Fruit fly (Drosophila melanogaster) whole organism, wandering third instar larva: ENCODE measurements around the gene CG13737.

ENCODE experiments used
- Abd-B ChIP-seq: fragments of >200 bp; optimal IDR thresholded peaks from 2 replicates; lab custom pipeline; 2017; ENCODE audit warnings: missing biosample characterization, missing genetic modification characterization
- CrebA ChIP-seq: fragments of 200-800 bp; sonication (Bioruptor generic); optimal IDR thresholded peaks from 2 replicates; lab custom pipeline; 2016; ENCODE audit warnings: missing biosample characterization, mild to moderate bottlenecking, missing genetic modification characterization, borderline replicate concordance
- Dfd ChIP-seq: fragments of >200 bp; optimal IDR thresholded peaks from 2 replicates; lab custom pipeline; 2017; ENCODE audit warnings: missing biosample characterization, missing genetic modification characterization
- Hr83 ChIP-seq: fragments of 200-300 bp; sonication (Bioruptor generic); optimal IDR thresholded peaks from 2 replicates; lab custom pipeline; 2016; ENCODE audit warnings: missing biosample characterization, mild to moderate bottlenecking, missing genetic modification characterization, moderate library complexity; ENCODE audit not compliant: poor library complexity, severe bottlenecking
- Myc ChIP-seq: fragments of >200 bp; optimal IDR thresholded peaks from 2 replicates; lab custom pipeline; 2017
- OdsH ChIP-seq: fragments of 200-800 bp; sonication (Bioruptor generic); optimal IDR thresholded peaks from 2 replicates; lab custom pipeline; 2016; ENCODE audit warnings: missing biosample characterization, mild to moderate bottlenecking, missing genetic modification characterization
- Rel ChIP-seq, 2 experiments: fragments of 200-800 bp; sonication (Bioruptor generic) in 1 of 2; optimal IDR thresholded peaks; 2 replicates in 1 of 2; 3 replicates in 1 of 2; lab custom pipeline; 2016 to 2019; ENCODE audit warnings: mild to moderate bottlenecking in 2 of 2, missing biosample characterization in 2 of 2, missing genetic modification characterization in 2 of 2, moderate library complexity in 1 of 2
- br ChIP-seq: fragments of 200-800 bp; sonication (Bioruptor generic); optimal IDR thresholded peaks from 2 replicates; lab custom pipeline; 2016; ENCODE audit warnings: missing biosample characterization, missing genetic modification characterization
- foxo ChIP-seq, 2 experiments: fragments of 200-800 bp; sonication (Bioruptor generic); optimal IDR thresholded peaks; 2 replicates in 1 of 2; 3 replicates in 1 of 2; lab custom pipeline; 2016 to 2017; ENCODE audit warnings: missing biosample characterization in 2 of 2, missing genetic modification characterization in 2 of 2
- lola ChIP-seq: fragments of >200 bp; optimal IDR thresholded peaks from 2 replicates; lab custom pipeline; 2017; ENCODE audit warnings: missing biosample characterization, missing genetic modification characterization
- pan ChIP-seq: fragments of >200 bp; optimal IDR thresholded peaks from 2 replicates; lab custom pipeline; 2017
- rgr ChIP-seq: fragments of 200-800 bp; sonication (Bioruptor generic); optimal IDR thresholded peaks from 3 replicates; lab custom pipeline; 2016; ENCODE audit warnings: missing biosample characterization, mild to moderate bottlenecking, missing genetic modification characterization
- sage ChIP-seq: fragments of 200-800 bp; sonication (Bioruptor generic); optimal IDR thresholded peaks from 2 replicates; lab custom pipeline; 2016; ENCODE audit warnings: missing biosample characterization, mild to moderate bottlenecking, missing genetic modification characterization
- usp ChIP-seq: fragments of >200 bp; optimal IDR thresholded peaks from 2 replicates; lab custom pipeline; 2017; ENCODE audit warnings: missing biosample characterization, missing genetic modification characterization

DNA sequence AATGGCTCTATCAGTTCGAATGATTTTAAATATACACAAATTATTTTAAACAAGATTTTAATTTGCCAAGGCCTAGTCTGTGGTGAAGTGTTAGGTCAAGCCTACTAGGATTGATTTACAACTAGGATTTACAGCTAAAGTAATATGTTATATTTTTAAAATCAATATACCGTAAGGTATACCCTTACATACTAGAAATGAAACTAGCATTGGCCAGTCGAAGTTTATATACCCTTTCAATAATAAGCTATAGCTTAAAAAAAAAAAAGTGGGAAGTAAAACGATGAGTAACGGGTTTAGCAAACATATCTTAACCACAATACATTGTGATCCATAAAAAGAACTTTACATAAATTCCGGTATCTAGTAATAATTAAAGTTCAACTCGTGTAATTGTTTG is 35.9 kb upstream of the CG13737 start, which contains the start of gene CG8750:
- TF ChIP-seq Hr83 (no peak), Myc (lab: Kevin White, UChicago) (no peak), Rel (GFP tag; optimal IDR thresholded peaks at IDR 0.05; lab: Kevin White, UChicago) (no peak), Rel (tag; optimal IDR thresholded peaks at IDR 0.05; lab: Kevin White, UChicago) (no peak), CrebA (GFP tag; lab: Kevin White, UChicago) (no peak), OdsH (GFP tag; lab: Kevin White, UChicago) (no peak), foxo (GFP tag; optimal IDR thresholded peaks at IDR 0.05; lab: Kevin White, UChicago) (no peak), Abd-B (GFP tag; lab: Kevin White, UChicago) (no peak), br (no peak), lola (no peak), sage (GFP tag; lab: Kevin White, UChicago) (no peak), rgr (GFP tag; lab: Kevin White, UChicago) (no peak), usp (GFP tag; lab: Kevin White, UChicago) (no peak), pan (no peak), Dfd (no peak)
